Worm (Caenorhabditis elegans): ENCODE results near the gene subs-4.

DNA sequence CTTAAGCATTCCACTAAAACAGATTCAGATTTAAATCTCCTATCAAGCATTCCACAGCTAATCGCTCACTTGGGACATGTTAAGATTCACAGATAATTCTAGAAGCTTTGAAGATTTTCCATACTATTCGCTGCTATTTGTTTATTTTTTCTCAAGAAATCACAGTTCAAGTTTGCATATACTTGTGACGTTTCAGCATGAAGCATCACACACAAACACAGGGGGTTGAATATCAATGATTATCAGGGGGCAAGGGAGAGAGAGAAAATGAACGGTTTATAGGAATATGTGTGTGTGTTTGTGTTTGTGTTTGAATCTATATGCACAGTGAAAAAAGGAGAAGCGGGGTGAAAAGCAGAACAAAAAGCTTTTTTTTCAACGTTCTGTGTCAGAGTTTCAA is 20.7 kb downstream of the subs-4 start, which contains the start of gene Y47D3B.12:
- no peak for TF ChIP-seq T26A5.8 (tag; optimal IDR thresholded peaks at IDR 0.05)
- no peak for TF ChIP-seq ama-1 (optimal IDR thresholded peaks at IDR 0.05)
- no peak for TF ChIP-seq ama-1 (GFP tag; optimal IDR thresholded peaks at IDR 0.05)
